Worm (Caenorhabditis elegans) whole organism, early embryonic: ENCODE data around the gene cyp-33E3.

Source experiments
- B0310.2 ChIP-seq: sonication (generic microtip); optimal IDR thresholded peaks from 2 replicates; lab custom pipeline; 2016; ENCODE audit warnings: mild to moderate bottlenecking, missing genetic modification characterization, missing compliant biosample characterization
- F13C5.2 ChIP-seq: sonication (generic microtip); optimal IDR thresholded peaks from 2 replicates; lab custom pipeline; 2017; ENCODE audit warnings: mild to moderate bottlenecking, missing genetic modification characterization, inconsistent platforms, missing compliant biosample characterization
- aly-1 ChIP-seq: sonication (generic microtip); optimal IDR thresholded peaks from 2 replicates; lab custom pipeline; 2016; ENCODE audit warnings: missing genetic modification characterization, missing compliant biosample characterization
- ama-1 ChIP-seq: fragments of 150-350 bp; optimal IDR thresholded peaks from 2 replicates; lab custom pipeline; 2014
- ceh-13 ChIP-seq: fragments of 200-800 bp; sonication (Bioruptor generic); optimal IDR thresholded peaks from 2 replicates; lab custom pipeline; 2018; ENCODE audit warnings: mild to moderate bottlenecking, missing genetic modification characterization, missing compliant biosample characterization
- ceh-36 ChIP-seq: sonication (generic microtip); optimal IDR thresholded peaks from 2 replicates; lab custom pipeline; 2016; ENCODE audit warnings: missing genetic modification characterization, inconsistent platforms, missing compliant biosample characterization
- ets-7 ChIP-seq: sonication (generic microtip); optimal IDR thresholded peaks from 2 replicates; lab custom pipeline; 2016; ENCODE audit warnings: missing genotype, missing genetic modification characterization, missing compliant biosample characterization
- flt-1 ChIP-seq: fragments of 200-800 bp; sonication (Bioruptor generic); IDR thresholded peaks from 2 replicates; pipeline ENCODE4 v1.3.6; 2022; ENCODE audit warnings: missing genetic modification characterization, missing compliant biosample characterization
- hmbx-1 ChIP-seq: sonication (generic microtip); optimal IDR thresholded peaks from 2 replicates; lab custom pipeline; 2016; ENCODE audit warnings: mild to moderate bottlenecking, missing genetic modification characterization, missing compliant biosample characterization
- hmg-4 ChIP-seq: fragments of 200-800 bp; sonication (Bioruptor generic); optimal IDR thresholded peaks from 2 replicates; lab custom pipeline; 2018; ENCODE audit warnings: mild to moderate bottlenecking, missing genetic modification characterization, missing compliant biosample characterization
- hnd-1 ChIP-seq: sonication (generic microtip); optimal IDR thresholded peaks from 2 replicates; lab custom pipeline; 2016; ENCODE audit warnings: missing genetic modification characterization, missing compliant biosample characterization
- pes-1 ChIP-seq: fragments of 200-800 bp; sonication (Bioruptor generic); IDR thresholded peaks from 2 replicates; pipeline ENCODE4 v1.3.6; 2022; ENCODE audit warnings: missing genetic modification reagents, missing genetic modification characterization, missing compliant biosample characterization
- scrt-1 ChIP-seq: fragments of 200-800 bp; sonication (Bioruptor generic); IDR thresholded peaks from 2 replicates; pipeline ENCODE4 v1.3.6; 2022; ENCODE audit warnings: missing genetic modification characterization, missing compliant biosample characterization
- sea-1 ChIP-seq: fragments of 200-800 bp; sonication (Bioruptor generic); conservative IDR thresholded peaks from 2 replicates; pipeline ENCODE4 v1.3.6; 2022; ENCODE audit warnings: missing genetic modification characterization, missing compliant biosample characterization
- tbx-11 ChIP-seq: fragments of 200-800 bp; sonication (Bioruptor generic); IDR thresholded peaks from 2 replicates; pipeline ENCODE4 v1.3.6; 2022; ENCODE audit warnings: missing genetic modification characterization, missing compliant biosample characterization
- tbx-37 ChIP-seq: fragments of 200-800 bp; sonication (Bioruptor generic); conservative IDR thresholded peaks from 2 replicates; pipeline ENCODE4 v1.3.6; 2022; ENCODE audit warnings: missing genetic modification reagents, missing genetic modification characterization, missing compliant biosample characterization
- tra-4 ChIP-seq: sonication (generic microtip); optimal IDR thresholded peaks from 2 replicates; lab custom pipeline; 2017; ENCODE audit warnings: missing genetic modification characterization, missing compliant biosample characterization

cyp-33E3 gene

DNA sequence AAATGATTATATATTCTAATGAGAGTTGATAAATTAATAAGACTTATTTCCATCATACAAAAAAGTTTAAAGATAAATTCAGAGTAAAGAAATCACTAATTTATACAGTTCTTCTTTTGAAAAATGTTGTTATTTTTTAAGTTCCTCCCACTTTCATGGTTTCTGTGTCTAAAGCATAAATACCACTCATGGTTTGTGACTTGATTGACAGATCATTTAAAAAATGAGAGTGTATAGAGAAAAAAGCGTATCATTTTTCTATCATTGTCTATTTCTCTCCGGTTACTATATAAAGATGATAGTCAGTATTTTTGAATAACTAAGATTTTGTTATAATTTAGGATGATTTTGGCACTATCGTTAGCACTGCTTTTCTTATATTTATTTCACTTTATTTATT, at the start of gene cyp-33E3:
TSS of gene cyp-33E3 (plus strand) at position 316 of the 400 bp plus-strand sequence.
- TF ChIP-seq ceh-36 (tag; lab: Kevin White, UChicago) (no peak), pes-1 (GFP tag; lab: Robert Waterston, UW) (no peak), tra-4 (no peak), scrt-1 (no peak)

DNA sequence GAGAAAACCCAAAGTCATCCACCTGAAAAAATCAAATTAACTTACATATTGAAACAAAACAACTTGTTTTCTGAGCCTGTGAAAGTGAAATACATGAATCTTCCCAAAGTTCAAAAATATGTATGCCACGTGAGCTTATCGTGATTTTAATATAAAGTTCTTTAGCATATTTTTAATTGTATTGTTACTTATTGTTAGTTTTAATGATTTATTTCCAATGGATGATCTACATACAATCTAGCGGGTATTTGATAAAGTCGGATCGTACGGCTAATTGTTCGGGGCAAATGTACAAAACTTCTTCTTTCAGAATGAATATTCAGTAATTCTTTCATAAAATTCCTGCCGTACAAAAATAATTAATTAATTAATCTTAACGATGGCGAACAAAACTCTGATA, 44.5 kb upstream of the cyp-33E3 start, which contains the start of gene Y59H11AM.4:
TSS of gene Y59H11AM.4 (minus strand) at position 101 of the 400 bp plus-strand sequence.
- TF ChIP-seq ceh-36 (tag; lab: Kevin White, UChicago), result no peak

DNA sequence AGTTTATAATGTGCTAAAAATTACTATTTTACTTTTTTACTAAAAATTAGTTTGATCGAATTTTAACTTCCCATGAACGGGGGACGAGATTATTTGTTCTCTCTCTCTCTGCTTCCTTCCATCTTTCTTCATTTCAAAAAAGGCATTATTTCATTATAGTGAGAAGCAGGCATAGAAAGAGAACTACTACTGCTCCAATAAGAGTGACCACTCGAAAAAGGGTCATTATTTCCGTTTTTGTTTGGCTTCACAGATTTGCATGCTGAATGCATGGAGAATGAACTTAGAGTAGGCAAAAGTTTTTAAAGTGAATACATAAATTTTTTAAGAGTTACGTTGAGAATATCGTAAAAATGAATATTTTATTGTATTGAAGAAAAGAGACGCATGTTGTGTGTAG, 44.1 kb upstream of the cyp-33E3 start:
- no peak for TF ChIP-seq ceh-36 (tag; lab: Kevin White, UChicago)
- TF ChIP-seq B0310.2 (tag; lab: Kevin White, UChicago), result no peak
- no peak for TF ChIP-seq aly-1 (tag; lab: Kevin White, UChicago)
- TF ChIP-seq tbx-37 (GFP tag; lab: Robert Waterston, UW), result no peak
- TF ChIP-seq hmg-4 (GFP tag; lab: Kevin White, UChicago), result no peak
- TF ChIP-seq hnd-1 (tag; lab: Kevin White, UChicago), result no peak
- no peak for TF ChIP-seq hmbx-1 (tag; lab: Kevin White, UChicago)
- TF ChIP-seq tra-4, result no peak
- no peak for TF ChIP-seq flt-1 (GFP tag; lab: Robert Waterston, UW)
- no peak for TF ChIP-seq ets-7

DNA sequence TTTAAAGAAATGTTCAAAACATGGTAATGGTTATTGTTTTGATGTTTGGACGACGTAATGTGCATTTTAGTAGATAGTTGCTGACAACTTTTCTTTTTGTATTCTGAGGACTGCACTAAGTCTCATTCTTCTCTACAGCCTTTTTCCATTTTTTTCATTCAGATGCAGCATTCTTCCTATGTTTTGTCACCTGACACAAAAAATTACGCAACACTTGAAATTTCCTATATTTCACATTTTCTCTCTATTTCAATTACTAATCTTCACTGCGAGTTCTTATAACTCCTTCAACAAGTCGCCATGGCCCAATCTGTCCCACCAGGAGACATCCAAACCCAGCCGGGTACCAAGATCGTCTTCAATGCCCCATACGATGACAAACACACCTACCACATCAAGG, 43.7 kb upstream of the cyp-33E3 start, which contains the start of gene Y59H11AM.1:
TSS of gene Y59H11AM.1 (plus strand) at position 301 of the 400 bp plus-strand sequence.
- TF ChIP-seq hmbx-1 (tag; lab: Kevin White, UChicago) (no peak), sea-1 (no peak), scrt-1 (no peak)

DNA sequence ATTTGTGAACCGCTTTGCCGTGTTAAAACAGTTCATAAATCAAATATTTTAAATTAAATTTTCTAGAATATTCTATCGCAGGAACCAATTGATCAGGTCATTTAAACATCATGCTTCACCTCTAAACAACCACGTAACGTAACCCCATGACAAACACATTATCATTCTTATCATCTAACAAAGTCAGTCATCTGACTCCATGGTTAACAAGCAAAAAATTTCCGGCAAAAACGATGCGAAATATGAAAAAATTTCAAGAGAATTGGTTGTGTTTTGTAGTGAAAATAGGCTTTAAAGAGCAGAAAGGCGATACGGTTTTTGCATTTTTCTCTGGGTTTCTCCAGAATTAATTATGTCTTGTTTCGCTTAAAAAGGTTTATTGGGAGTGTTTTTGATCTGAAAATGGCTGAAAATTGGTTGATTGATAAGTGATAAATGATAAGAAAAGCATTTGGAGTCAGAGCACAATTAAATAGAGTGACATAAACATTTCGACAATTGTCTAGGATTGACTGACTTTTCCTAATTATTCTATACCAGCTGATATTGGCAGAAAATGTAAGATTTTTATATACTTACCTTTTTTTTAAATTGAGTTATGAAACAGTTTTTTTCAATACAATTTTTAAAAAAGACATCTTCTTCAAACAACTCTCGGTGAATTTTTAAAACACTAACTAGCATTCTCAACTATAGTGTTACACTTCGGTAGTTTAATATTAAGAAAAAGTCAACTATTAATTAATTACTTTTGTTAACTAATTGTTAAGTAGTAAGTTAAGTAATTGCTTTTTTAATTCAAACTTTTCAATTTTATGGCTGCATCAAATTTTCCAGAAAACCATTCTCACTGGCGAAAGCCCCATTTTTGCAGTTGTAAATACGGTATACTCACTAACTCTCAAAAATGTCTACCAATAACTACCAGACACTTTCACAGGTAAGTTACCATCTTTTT, 29.4 kb upstream of the cyp-33E3 start, which contains the start of gene catp-7:
TSS of gene catp-7 (plus strand) at position 908 of the 958 bp plus-strand sequence.
- TF ChIP-seq ceh-36 (tag; lab: Kevin White, UChicago), result no peak
- TF ChIP-seq pes-1 (GFP tag; lab: Robert Waterston, UW), result no peak
- no peak for TF ChIP-seq hmbx-1 (tag; lab: Kevin White, UChicago)
- TF ChIP-seq scrt-1, result no peak
- no peak for TF ChIP-seq ets-7
- no peak for TF ChIP-seq hmg-4 (GFP tag; lab: Kevin White, UChicago)
- no peak for TF ChIP-seq tbx-37 (GFP tag; lab: Robert Waterston, UW)
- TF ChIP-seq ama-1 (lab: Kevin White, UChicago), result no peak
- TF ChIP-seq F13C5.2 (tag; lab: Kevin White, UChicago), result no peak
- TF ChIP-seq tra-4, result no peak

DNA sequence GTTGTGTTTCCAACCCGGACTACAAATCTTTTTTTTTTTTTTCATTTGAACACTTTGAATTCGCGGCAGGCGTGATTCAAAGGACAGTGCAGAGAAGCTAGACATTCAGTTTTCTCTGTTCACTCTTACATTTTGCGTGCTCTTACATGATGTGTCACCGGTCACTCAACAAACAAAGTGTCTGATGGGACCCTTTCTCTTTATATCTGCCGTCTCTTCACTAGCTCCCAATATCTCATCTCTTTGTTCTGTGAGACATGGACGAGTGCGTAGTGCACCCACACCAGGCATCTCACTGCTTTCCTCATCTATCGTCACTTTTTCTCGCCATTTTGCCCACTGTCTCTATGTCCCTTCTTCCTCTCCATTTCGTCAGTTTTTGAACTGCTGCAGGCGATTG, 27.7 kb upstream of the cyp-33E3 start:
- TF ChIP-seq ceh-13 (no peak), tra-4 (no peak), hnd-1 (tag; lab: Kevin White, UChicago) (no peak), flt-1 (GFP tag; lab: Robert Waterston, UW) (no peak), hmbx-1 (tag; lab: Kevin White, UChicago) (no peak), hmg-4 (GFP tag; lab: Kevin White, UChicago) (no peak), ama-1 (lab: Kevin White, UChicago) (no peak), B0310.2 (tag; lab: Kevin White, UChicago) (no peak), ets-7 (no peak), tbx-11 (GFP tag; lab: Robert Waterston, UW) (no peak), aly-1 (tag; lab: Kevin White, UChicago) (no peak), scrt-1 (no peak), ceh-36 (tag; lab: Kevin White, UChicago) (no peak), F13C5.2 (tag; lab: Kevin White, UChicago) (no peak), sea-1 (no peak), tbx-37 (GFP tag; lab: Robert Waterston, UW) (no peak), pes-1 (GFP tag; lab: Robert Waterston, UW) (no peak)

DNA sequence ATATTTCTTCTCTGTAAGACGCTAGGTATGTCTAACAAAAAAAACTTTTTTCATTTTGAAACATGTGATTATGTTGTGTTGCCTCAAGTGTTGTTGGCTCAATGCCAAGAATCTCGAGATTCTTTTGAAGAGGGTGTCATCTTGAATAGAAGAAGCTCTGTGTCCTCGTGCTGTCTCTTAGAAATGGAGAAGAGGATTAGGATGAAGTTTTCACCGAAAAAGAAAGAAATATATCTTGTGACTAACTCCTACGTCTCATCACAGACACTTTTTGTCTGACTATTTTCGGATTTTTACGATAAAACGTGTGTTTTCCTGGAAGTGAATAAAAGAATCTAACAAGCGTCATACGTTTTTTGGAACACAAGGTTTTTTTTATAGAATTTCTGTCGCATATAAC, 27.2 kb upstream of the cyp-33E3 start:
- TF ChIP-seq B0310.2 (tag; lab: Kevin White, UChicago) (no peak), tra-4 (no peak), hmg-4 (GFP tag; lab: Kevin White, UChicago) (no peak), aly-1 (tag; lab: Kevin White, UChicago) (no peak), flt-1 (GFP tag; lab: Robert Waterston, UW) (no peak), sea-1 (no peak), ets-7 (no peak), tbx-37 (GFP tag; lab: Robert Waterston, UW) (no peak), hmbx-1 (tag; lab: Kevin White, UChicago) (no peak), ama-1 (lab: Kevin White, UChicago) (no peak)

DNA sequence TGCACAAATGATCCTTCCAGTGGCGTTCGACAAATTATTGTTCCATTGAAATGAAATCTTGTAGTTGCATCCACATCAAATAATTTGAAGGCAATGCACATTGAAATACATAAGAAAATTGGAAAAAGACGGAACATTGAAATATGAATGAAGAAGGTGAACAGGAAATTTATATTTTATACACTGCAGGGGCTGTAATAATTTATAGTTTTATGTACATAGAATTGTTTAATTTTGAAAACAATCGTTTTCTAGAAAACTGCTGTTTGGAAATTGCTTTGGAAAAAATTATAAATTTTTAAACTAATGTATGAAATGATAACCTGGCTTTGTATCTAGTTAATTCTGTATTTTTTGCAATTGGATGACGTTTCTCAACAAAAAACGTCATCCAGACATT, 19.5 kb upstream of the cyp-33E3 start, which contains the start of gene Y59H11AR.3:
TSS of gene Y59H11AR.3 (minus strand) at position 101 of the 400 bp plus-strand sequence.
- TF ChIP-seq tbx-37 (GFP tag; lab: Robert Waterston, UW), result no peak
- no peak for TF ChIP-seq ama-1 (lab: Kevin White, UChicago)
- no peak for TF ChIP-seq hmg-4 (GFP tag; lab: Kevin White, UChicago)
- TF ChIP-seq ceh-36 (tag; lab: Kevin White, UChicago), result no peak
- TF ChIP-seq tra-4, result no peak
- no peak for TF ChIP-seq F13C5.2 (tag; lab: Kevin White, UChicago)
- no peak for TF ChIP-seq pes-1 (GFP tag; lab: Robert Waterston, UW)
